Fruit fly (Drosophila melanogaster): Measurements from ENCODE around the gene CG3819.

CG3819 gene

DNA sequence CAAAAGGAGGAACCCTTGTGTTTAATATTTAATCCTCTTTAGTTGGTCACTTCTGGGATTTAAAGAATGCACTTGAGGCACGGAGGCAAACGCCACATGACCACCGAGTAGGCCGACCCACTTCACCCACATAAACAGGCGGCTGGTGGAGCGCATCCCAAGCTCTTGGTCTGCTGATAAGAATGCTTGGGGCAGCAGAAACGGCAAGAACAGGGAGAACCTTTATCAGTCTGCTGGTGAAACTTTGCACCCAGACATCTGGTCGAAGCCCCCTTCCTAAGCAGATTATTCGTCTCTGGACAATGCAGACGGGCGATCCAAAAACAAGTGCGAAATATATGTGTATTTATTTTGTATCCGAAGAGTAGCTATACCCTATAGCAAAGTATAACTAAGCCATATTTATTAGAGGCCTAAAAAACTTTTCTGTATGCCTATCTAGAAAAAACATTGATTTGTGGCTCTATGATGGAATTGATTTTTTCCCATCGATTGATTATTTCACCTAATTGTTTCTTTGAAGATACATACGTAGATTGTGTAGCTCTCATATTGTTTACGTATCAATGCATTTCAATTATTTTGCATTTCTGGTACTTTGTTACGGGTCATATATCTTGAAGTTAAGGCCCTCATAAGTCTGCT, 32.6 kb downstream of the CG3819 start (continued):
- TF ChIP-seq CG8319 (GFP tag; optimal IDR thresholded peaks at IDR 0.05) (no peak), Ets21C (GFP tag; optimal IDR thresholded peaks at IDR 0.05) (no peak), Sox14 (GFP tag; optimal IDR thresholded peaks at IDR 0.05) (peak; percentile 10), CG16779 (tag; optimal IDR thresholded peaks at IDR 0.05) (peak; percentile 30), CG31627 (GFP tag; optimal IDR thresholded peaks at IDR 0.05) (no peak), CG11762 (GFP tag; optimal IDR thresholded peaks at IDR 0.05; ENCODE audit: insufficient read depth) (no peak), fkh (GFP tag; optimal IDR thresholded peaks at IDR 0.05) (no peak), CG15336 (GFP tag; IDR thresholded peaks at IDR 0.05) (peak; percentile 31; the same call in 1 of the 2 replicates), CG10631 (GFP tag; optimal IDR thresholded peaks at IDR 0.05) (peak; percentile 3), Hr4 (GFP tag; optimal IDR thresholded peaks at IDR 0.05) (no peak), CG8632 (GFP tag; optimal IDR thresholded peaks at IDR 0.05) (peak; percentile 1), CG4318 (GFP tag; optimal IDR thresholded peaks at IDR 0.05) (no peak), pdm3 (GFP tag; optimal IDR thresholded peaks at IDR 0.05) (peak; percentile 19), lz (GFP tag; optimal IDR thresholded peaks at IDR 0.05) (no peak), CG6276 (GFP tag; optimal IDR thresholded peaks at IDR 0.05) (peak; percentile 65), vri (GFP tag; optimal IDR thresholded peaks at IDR 0.05) (peak; percentile 41), Hr38 (GFP tag; optimal IDR thresholded peaks at IDR 0.05) (no peak), CG11902 (GFP tag; optimal IDR thresholded peaks at IDR 0.05) (no peak), CG8119 (GFP tag; IDR thresholded peaks at IDR 0.05) (no peak), Eip93F (GFP tag; optimal IDR thresholded peaks at IDR 0.05) (no peak), CG6792 (GFP tag; optimal IDR thresholded peaks at IDR 0.05) (no peak), Met (GFP tag; optimal IDR thresholded peaks at IDR 0.05) (peak; percentile 48), Blimp-1 (GFP tag; optimal IDR thresholded peaks at IDR 0.05) (no peak), Gug (GFP tag; IDR thresholded peaks at IDR 0.05) (0 out of 2 replicates have a peak, but pooled peaks have one; percentile 27), achi (GFP tag; optimal IDR thresholded peaks at IDR 0.05) (no peak), Sox102F (GFP tag; optimal IDR thresholded peaks at IDR 0.05) (peak; percentile 10), net (GFP tag; optimal IDR thresholded peaks at IDR 0.05) (peak; percentile 46), ss (GFP tag; optimal IDR thresholded peaks at IDR 0.05) (peak in 1 of 2 experiments; percentile 78), CG7368 (GFP tag; optimal IDR thresholded peaks at IDR 0.05) (no peak), Eip75B (GFP tag; optimal IDR thresholded peaks at IDR 0.05) (no peak), salr (GFP tag; optimal IDR thresholded peaks at IDR 0.05) (no peak), CG6163 (GFP tag; IDR thresholded peaks at IDR 0.05) (peak; percentile 29; the same call in 1 of the 3 replicates), svp (GFP tag) (peak; percentile 94), dsx (GFP tag; optimal IDR thresholded peaks at IDR 0.05; ENCODE audit: poor library complexity, severe bottlenecking) (no peak), fd85E (GFP tag; optimal IDR thresholded peaks at IDR 0.05) (no peak), CG10669 (GFP tag; optimal IDR thresholded peaks at IDR 0.05) (peak; percentile 23), CG6808 (GFP tag; optimal IDR thresholded peaks at IDR 0.05) (peak; percentile 71)

DNA sequence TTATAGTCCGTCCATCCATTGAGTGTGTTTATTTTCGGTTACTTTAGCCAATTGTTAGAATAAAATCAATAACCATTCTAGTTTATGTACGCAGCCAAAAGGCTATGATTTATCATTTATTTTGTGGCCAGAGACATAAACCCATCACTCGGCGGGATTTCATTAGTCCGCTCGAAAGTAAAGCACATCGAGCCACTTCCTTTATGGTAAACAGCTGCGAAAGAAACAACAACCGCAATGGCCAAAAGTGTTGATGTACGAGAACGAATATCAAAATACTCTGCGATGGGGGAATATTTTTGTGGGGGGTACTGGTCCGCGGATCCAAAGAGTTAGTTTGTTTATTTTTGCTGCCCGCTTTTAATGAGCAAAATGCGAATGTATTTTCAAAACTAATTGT, 40.3 kb downstream of the CG3819 start:
- TF ChIP-seq net (GFP tag; optimal IDR thresholded peaks at IDR 0.05), result no peak
- TF ChIP-seq salr (GFP tag; optimal IDR thresholded peaks at IDR 0.05), result no peak
- TF ChIP-seq OdsH (GFP tag; optimal IDR thresholded peaks at IDR 0.05), result no peak
- TF ChIP-seq Eip78C (GFP tag), result no peak
- no peak for TF ChIP-seq Hr39 (GFP tag; optimal IDR thresholded peaks at IDR 0.05)

DNA sequence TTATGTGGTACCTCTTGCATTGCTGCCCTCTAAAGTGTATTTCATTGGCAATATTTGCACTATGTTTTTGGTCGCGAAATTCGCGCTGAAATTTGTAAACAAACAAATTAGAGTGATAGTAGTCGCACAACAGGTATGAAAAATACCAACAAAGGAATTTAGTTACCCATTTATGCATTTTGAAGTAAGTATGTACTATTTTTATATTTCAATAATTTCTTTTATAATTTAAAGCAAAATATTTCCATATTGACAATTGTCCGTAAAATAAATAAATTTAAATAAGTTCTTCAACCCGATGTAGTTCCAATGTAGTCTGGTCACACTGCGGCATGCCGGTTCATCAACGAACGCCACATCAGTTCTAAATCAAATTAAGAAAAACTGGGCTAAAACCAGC, 49.5 kb downstream of the CG3819 start, which contains the start of the genes Rad9 and Uggt:
Gene Rad9 (minus strand): TSS at position 114 of the 400 bp plus-strand sequence.
Gene Uggt (plus strand): TSS at position 308 of the 400 bp plus-strand sequence.
- TF ChIP-seq Smox (GFP tag; optimal IDR thresholded peaks at IDR 0.05) (no peak), CG10631 (GFP tag; optimal IDR thresholded peaks at IDR 0.05) (peak; percentile 20), vri (GFP tag; optimal IDR thresholded peaks at IDR 0.05) (no peak), fkh (GFP tag; optimal IDR thresholded peaks at IDR 0.05) (peak; percentile 82), topi (GFP tag; optimal IDR thresholded peaks at IDR 0.05) (no peak)

Data from whole organism, prepupa.